Fruit fly (Drosophila melanogaster): ENCODE data around the gene CG42302.

DNA sequence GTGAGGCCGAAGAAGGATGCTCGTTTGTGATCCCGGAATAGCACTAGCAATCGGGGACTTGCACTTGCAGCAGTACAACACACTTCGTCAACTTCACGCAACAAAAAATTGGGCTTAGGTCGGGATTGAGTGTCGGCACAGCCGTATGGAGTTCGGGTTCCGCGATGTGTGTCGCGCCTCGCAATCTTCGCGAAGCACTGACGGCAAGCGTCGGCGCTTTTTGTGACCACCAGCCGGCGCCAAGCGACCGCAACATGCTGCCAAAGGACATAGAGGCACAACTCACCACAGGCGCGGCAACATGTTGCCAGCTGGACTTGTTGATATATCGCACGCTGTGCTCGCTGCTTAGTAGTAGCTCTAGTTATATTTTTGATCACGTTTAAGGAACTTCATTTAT, 798 bp upstream of the CG42302 start, which contains the start of gene CCKLR-17D1:
- no peak for TF ChIP-seq Dfd (GFP tag; optimal IDR thresholded peaks at IDR 0.05)
- no peak for TF ChIP-seq h (GFP tag; optimal IDR thresholded peaks at IDR 0.05)
- TF ChIP-seq fru (GFP tag; optimal IDR thresholded peaks at IDR 0.05) = no peak
- no peak for TF ChIP-seq Mio (GFP tag; optimal IDR thresholded peaks at IDR 0.05)
- no peak for TF ChIP-seq Rel (GFP tag; optimal IDR thresholded peaks at IDR 0.05)
- no peak for TF ChIP-seq Rel (tag; optimal IDR thresholded peaks at IDR 0.05)
- TF ChIP-seq Dif (GFP tag; optimal IDR thresholded peaks at IDR 0.05; ENCODE audit: partially characterized antibody) = no peak
- no peak for TF ChIP-seq lola (GFP tag; optimal IDR thresholded peaks at IDR 0.05)
- no peak for TF ChIP-seq tai (GFP tag; optimal IDR thresholded peaks at IDR 0.05)
- no peak for TF ChIP-seq Hr78 (GFP tag; optimal IDR thresholded peaks at IDR 0.05)
- TF ChIP-seq usp (GFP tag; optimal IDR thresholded peaks at IDR 0.05) = no peak
